Worm (Caenorhabditis elegans) whole organism, L3 larva: ENCODE results near the gene decr-1.3.

Source experiments
- R02D3.7 ChIP-seq: fragments of 150-350 bp; optimal IDR thresholded peaks from 2 replicates; lab custom pipeline; 2014; ENCODE audit warnings: missing biosample characterization, missing genetic modification characterization
- ZK546.5 ChIP-seq: sonication (generic microtip); optimal IDR thresholded peaks from 2 replicates; lab custom pipeline; 2017; ENCODE audit warnings: missing biosample characterization, missing genetic modification characterization
- aly-2 ChIP-seq: fragments of 150-350 bp; optimal IDR thresholded peaks from 2 replicates; lab custom pipeline; 2014; ENCODE audit warnings: missing biosample characterization, missing genetic modification characterization
- ama-1 ChIP-seq: fragments of 150-350 bp; optimal IDR thresholded peaks from 2 replicates; lab custom pipeline; 2018
- ceh-16 ChIP-seq: sonication (generic microtip); optimal IDR thresholded peaks from 2 replicates; lab custom pipeline; 2017; ENCODE audit warnings: missing biosample characterization, missing genetic modification characterization
- ceh-28 ChIP-seq: fragments of 150-350 bp; optimal IDR thresholded peaks from 2 replicates; lab custom pipeline; 2014; ENCODE audit warnings: missing biosample characterization, missing genetic modification reagents, missing genetic modification characterization
- ceh-82 ChIP-seq: fragments of 150-350 bp; optimal IDR thresholded peaks from 2 replicates; lab custom pipeline; 2014; ENCODE audit warnings: missing biosample characterization, missing genetic modification characterization
- ceh-9 ChIP-seq: sonication (generic microtip); optimal IDR thresholded peaks from 2 replicates; lab custom pipeline; 2018; ENCODE audit warnings: missing biosample characterization, missing genetic modification characterization
- daf-12 ChIP-seq: fragments of 150-350 bp; optimal IDR thresholded peaks from 2 replicates; lab custom pipeline; 2014; ENCODE audit warnings: missing biosample characterization, missing genetic modification reagents, missing genetic modification characterization
- egl-27 ChIP-seq: sonication (generic microtip); optimal IDR thresholded peaks from 4 replicates; lab custom pipeline; 2017; ENCODE audit warnings: missing biosample characterization, missing genetic modification reagents, missing genetic modification characterization
- elt-1 ChIP-seq: fragments of 150-350 bp; optimal IDR thresholded peaks from 2 replicates; lab custom pipeline; 2014; ENCODE audit warnings: missing biosample characterization, missing genetic modification characterization
- elt-2 ChIP-seq: sonication (generic microtip); optimal IDR thresholded peaks from 2 replicates; lab custom pipeline; 2016; ENCODE audit warnings: missing genetic modification reagents, mild to moderate bottlenecking, missing genetic modification characterization, missing compliant biosample characterization
- elt-3 ChIP-seq, 3 experiments: fragments of 150-350 bp in 1 of 3; sonication (generic microtip) in 2 of 3; optimal IDR thresholded peaks; 2 replicates in 2 of 3; 4 replicates in 1 of 3; lab custom pipeline; 2014 to 2017; ENCODE audit warnings: missing biosample characterization in 3 of 3, missing genetic modification characterization in 3 of 3
- eor-1 ChIP-seq, 2 experiments: fragments of 150-350 bp; optimal IDR thresholded peaks; 2 replicates each; lab custom pipeline; 2014 to 2018; ENCODE audit warnings: missing biosample characterization in 2 of 2, missing genetic modification characterization in 2 of 2
- fkh-10 ChIP-seq: sonication (generic microtip); optimal IDR thresholded peaks from 2 replicates; lab custom pipeline; 2017; ENCODE audit warnings: missing biosample characterization, missing genetic modification reagents, missing genetic modification characterization
- fkh-2 ChIP-seq: fragments of 150-350 bp; optimal IDR thresholded peaks from 2 replicates; lab custom pipeline; 2014; ENCODE audit warnings: missing biosample characterization, missing genetic modification reagents, missing genetic modification characterization
- fos-1 ChIP-seq: fragments of 150-350 bp; optimal IDR thresholded peaks from 2 replicates; lab custom pipeline; 2014; ENCODE audit warnings: missing biosample characterization, missing genetic modification characterization
- hmg-11 ChIP-seq: sonication (generic microtip); optimal IDR thresholded peaks from 2 replicates; lab custom pipeline; 2016; ENCODE audit warnings: missing genetic modification characterization, missing compliant biosample characterization
- lin-15B ChIP-seq: fragments of 150-350 bp; optimal IDR thresholded peaks from 2 replicates; lab custom pipeline; 2014; ENCODE audit warnings: missing biosample characterization, missing genetic modification characterization
- lin-39 ChIP-seq: fragments of 150-350 bp; optimal IDR thresholded peaks from 2 replicates; lab custom pipeline; 2018; ENCODE audit warnings: missing biosample characterization, missing genetic modification reagents, missing genetic modification characterization
- lsy-12 ChIP-seq: sonication (generic microtip); optimal IDR thresholded peaks from 2 replicates; lab custom pipeline; 2016; ENCODE audit warnings: mild to moderate bottlenecking, missing genetic modification characterization, missing compliant biosample characterization
- mdl-1 ChIP-seq: fragments of 150-350 bp; optimal IDR thresholded peaks from 2 replicates; lab custom pipeline; 2014; ENCODE audit warnings: missing biosample characterization, missing genetic modification characterization
- mml-1 ChIP-seq: fragments of 150-350 bp; sonication (generic microtip); optimal IDR thresholded peaks from 3 replicates; lab custom pipeline; 2014; ENCODE audit warnings: missing biosample characterization, missing genetic modification characterization
- nfya-1 ChIP-seq: sonication (generic microtip); optimal IDR thresholded peaks from 2 replicates; lab custom pipeline; 2017; ENCODE audit warnings: missing genetic modification characterization, mild to moderate bottlenecking, missing compliant biosample characterization, antibody characterized with exemption, moderate library complexity; ENCODE audit not compliant: insufficient read depth
- nhr-11 ChIP-seq: fragments of 150-350 bp; optimal IDR thresholded peaks from 2 replicates; lab custom pipeline; 2014; ENCODE audit warnings: missing biosample characterization, missing genetic modification characterization
- nhr-12 ChIP-seq: fragments of 150-350 bp; optimal IDR thresholded peaks from 2 replicates; lab custom pipeline; 2014; ENCODE audit warnings: missing biosample characterization, missing genetic modification characterization
- nhr-23 ChIP-seq: fragments of 150-350 bp; optimal IDR thresholded peaks from 2 replicates; lab custom pipeline; 2014; ENCODE audit warnings: missing biosample characterization, missing genetic modification reagents, missing genetic modification characterization
- nhr-237 ChIP-seq: fragments of 150-350 bp; optimal IDR thresholded peaks from 2 replicates; lab custom pipeline; 2014; ENCODE audit warnings: missing biosample characterization, missing genetic modification characterization
- nhr-25 ChIP-seq: sonication (generic microtip); optimal IDR thresholded peaks from 2 replicates; lab custom pipeline; 2017; ENCODE audit warnings: missing biosample characterization, missing genetic modification characterization
- nhr-28 ChIP-seq: fragments of 150-350 bp; optimal IDR thresholded peaks from 2 replicates; lab custom pipeline; 2014; ENCODE audit warnings: missing biosample characterization, missing genetic modification characterization
- nhr-43 ChIP-seq: sonication (generic microtip); optimal IDR thresholded peaks from 2 replicates; lab custom pipeline; 2016; ENCODE audit warnings: mild to moderate bottlenecking, missing genetic modification characterization, missing compliant biosample characterization; ENCODE audit not compliant: poor library complexity, severe bottlenecking
- nhr-67 ChIP-seq: fragments of 150-350 bp; optimal IDR thresholded peaks from 2 replicates; lab custom pipeline; 2014; ENCODE audit warnings: missing biosample characterization, missing genetic modification characterization
- nhr-76 ChIP-seq: fragments of 150-350 bp; sonication (generic microtip); optimal IDR thresholded peaks from 5 replicates; lab custom pipeline; 2014; ENCODE audit warnings: missing biosample characterization, missing genetic modification characterization
- nhr-77 ChIP-seq: fragments of 150-350 bp; optimal IDR thresholded peaks from 2 replicates; lab custom pipeline; 2014; ENCODE audit warnings: missing biosample characterization, missing genetic modification characterization
- pha-4 ChIP-seq: fragments of 150-350 bp; optimal IDR thresholded peaks from 2 replicates; lab custom pipeline; 2014; ENCODE audit warnings: missing biosample characterization, missing genetic modification reagents, missing genetic modification characterization
- sea-2 ChIP-seq: fragments of 150-350 bp; sonication (generic microtip); optimal IDR thresholded peaks from 4 replicates; lab custom pipeline; 2014; ENCODE audit warnings: missing biosample characterization, missing genetic modification reagents, missing genetic modification characterization
- skn-1 ChIP-seq: fragments of 150-350 bp; optimal IDR thresholded peaks from 2 replicates; lab custom pipeline; 2014; ENCODE audit warnings: missing biosample characterization, missing genetic modification characterization
- snpc-4 ChIP-seq: fragments of 150-350 bp; optimal IDR thresholded peaks from 2 replicates; lab custom pipeline; 2014; ENCODE audit warnings: missing biosample characterization, missing genetic modification characterization
- tbx-2 ChIP-seq: sonication (generic microtip); optimal IDR thresholded peaks from 2 replicates; lab custom pipeline; 2016; ENCODE audit warnings: mild to moderate bottlenecking, missing genetic modification characterization, missing compliant biosample characterization
- unc-39 ChIP-seq: sonication (generic microtip); optimal IDR thresholded peaks from 4 replicates; lab custom pipeline; 2017; ENCODE audit warnings: missing biosample characterization, missing genetic modification characterization
- unc-62 ChIP-seq: fragments of 150-350 bp; sonication (generic microtip); optimal IDR thresholded peaks from 4 replicates; lab custom pipeline; 2014; ENCODE audit warnings: missing biosample characterization, missing genetic modification reagents, missing genetic modification characterization
- zag-1 ChIP-seq: fragments of 150-350 bp; optimal IDR thresholded peaks from 2 replicates; lab custom pipeline; 2014; ENCODE audit warnings: missing biosample characterization, missing genetic modification characterization
- ztf-11 ChIP-seq: fragments of 150-350 bp; optimal IDR thresholded peaks from 2 replicates; lab custom pipeline; 2014; ENCODE audit warnings: missing biosample characterization, missing genetic modification characterization
- ztf-4 ChIP-seq: fragments of 150-350 bp; optimal IDR thresholded peaks from 2 replicates; lab custom pipeline; 2014; ENCODE audit warnings: missing biosample characterization, missing genetic modification characterization

decr-1.3 gene

DNA sequence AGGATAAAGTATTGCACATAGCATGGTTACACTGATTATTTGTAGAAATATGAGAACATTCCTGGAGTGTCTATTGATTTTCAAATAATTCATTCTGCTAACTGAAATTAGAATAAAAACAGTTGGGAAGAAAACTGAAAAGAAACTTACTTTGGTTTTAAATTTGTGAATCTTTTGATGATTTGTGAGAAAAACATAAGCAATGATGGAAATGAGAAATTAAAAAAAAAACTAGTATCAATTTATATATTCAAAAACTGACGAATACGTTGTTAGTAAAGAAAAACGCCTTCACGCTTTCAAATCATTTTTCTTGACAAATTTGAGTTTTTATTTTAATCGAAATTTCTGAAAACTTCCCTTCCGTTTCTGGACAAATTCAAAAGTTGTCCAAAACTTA is 19.8 kb upstream of the decr-1.3 start, which contains the start of gene T05C12.9:
Gene T05C12.9 (minus strand): TSS at position 101 of the 400 bp plus-strand sequence.
- no peak for TF ChIP-seq ceh-82 (tag; lab: Kevin White, UChicago)
- TF ChIP-seq nhr-11 (tag; lab: Kevin White, UChicago), result no peak
- TF ChIP-seq unc-39, result no peak
- no peak for TF ChIP-seq nhr-28
- no peak for TF ChIP-seq hmg-11 (tag; lab: Kevin White, UChicago)
- no peak for TF ChIP-seq snpc-4 (tag; lab: Kevin White, UChicago)
- no peak for TF ChIP-seq ztf-11 (tag; lab: Kevin White, UChicago)
- no peak for TF ChIP-seq daf-12
- no peak for TF ChIP-seq zag-1 (tag; lab: Kevin White, UChicago)
- no peak for TF ChIP-seq ama-1 (lab: Kevin White, UChicago)
- TF ChIP-seq tbx-2 (tag; lab: Kevin White, UChicago), result no peak
- TF ChIP-seq nhr-12, result no peak
- TF ChIP-seq elt-2 (tag; lab: Kevin White, UChicago), result no peak
- TF ChIP-seq egl-27 (tag; lab: Kevin White, UChicago), result no peak
- no peak for TF ChIP-seq nhr-43 (tag; lab: Kevin White, UChicago)
- TF ChIP-seq ztf-4 (tag; lab: Kevin White, UChicago), result no peak
- TF ChIP-seq lsy-12 (tag; lab: Kevin White, UChicago), result no peak
- TF ChIP-seq lin-15B (tag; lab: Kevin White, UChicago), result no peak

ce11 chrII:8190455-8190854 is 17.1 kb upstream of the decr-1.3 start, which contains the start of gene T05C12.8:
TSS of gene T05C12.8 (minus strand) at chrII:8190555.
- no peak for TF ChIP-seq sea-2 (GFP tag; lab: Kevin White, UChicago)
- TF ChIP-seq, all 47 proteins: peak for 0

DNA sequence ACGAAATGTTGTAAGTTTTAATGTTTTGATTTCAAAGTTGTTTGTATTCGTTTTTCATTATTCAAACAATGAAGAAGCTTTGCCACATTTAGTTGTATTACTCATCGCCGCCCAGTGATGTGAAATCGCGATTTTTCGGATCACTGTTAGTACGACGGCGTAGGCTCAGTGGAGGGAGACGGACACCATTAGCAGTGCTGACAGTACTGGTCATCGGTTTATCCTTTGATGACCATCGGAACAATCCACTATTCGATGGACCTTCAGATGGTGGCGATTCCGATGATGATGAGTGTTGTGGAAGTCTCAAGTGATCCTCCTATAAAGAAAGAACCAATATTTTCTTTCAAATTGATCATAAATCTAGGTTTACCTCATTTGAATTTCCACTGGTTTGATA is 14.2 kb upstream of the decr-1.3 start:
- TF ChIP-seq nhr-25 (tag; lab: Kevin White, UChicago) (peak; percentile 24), nhr-43 (tag; lab: Kevin White, UChicago) (no peak)

DNA sequence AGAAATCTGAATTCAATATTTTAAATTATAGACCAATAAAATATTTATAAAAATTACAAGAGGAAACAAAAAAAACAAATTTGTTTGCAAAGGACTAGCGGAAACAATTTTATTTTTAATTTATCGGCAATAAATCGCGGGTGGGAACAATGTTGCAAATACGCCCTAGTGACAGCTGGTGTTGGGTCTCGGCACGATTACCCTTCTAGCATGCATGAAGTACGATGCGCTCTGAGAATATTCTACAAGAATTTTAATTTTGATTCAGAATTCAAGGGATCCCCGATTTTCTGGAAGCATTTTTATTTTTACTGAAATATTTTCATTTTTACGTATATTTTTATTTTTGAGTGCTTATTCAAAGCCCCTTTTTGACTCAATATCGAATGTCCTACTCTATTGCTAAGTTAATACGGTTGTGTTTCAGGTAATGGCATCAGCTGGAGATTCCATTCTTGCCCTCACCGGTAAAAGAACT is 11.7 kb upstream of the decr-1.3 start, which contains the start of the genes mig-5 and cct-1:
Gene mig-5 (minus strand): TSS at position 8 of the 478 bp plus-strand sequence.
Gene cct-1 (plus strand): TSS at position 428 of the 478 bp plus-strand sequence.
- TF ChIP-seq ceh-16 (peak; percentile 48), aly-2 (tag; lab: Kevin White, UChicago) (peak; percentile 91), tbx-2 (tag; lab: Kevin White, UChicago) (peak; percentile 91), elt-3 (tag; optimal IDR thresholded peaks at IDR 0.05; lab: Kevin White, UChicago) (peak in 2 of 3 experiments; percentile 20 to 79), sea-2 (GFP tag; lab: Kevin White, UChicago) (no peak), elt-1 (peak; percentile 86), ztf-11 (tag; lab: Kevin White, UChicago) (no peak), R02D3.7 (tag; lab: Kevin White, UChicago) (peak; percentile 95), mml-1 (tag; lab: Kevin White, UChicago) (no peak), fos-1 (tag; lab: Kevin White, UChicago) (peak; percentile 20), lin-39 (tag; lab: Kevin White, UChicago) (peak; percentile 96), nhr-76 (tag; lab: Kevin White, UChicago) (peak; percentile 35), ZK546.5 (tag; lab: Kevin White, UChicago) (peak; percentile 52), nhr-11 (tag; lab: Kevin White, UChicago) (peak; percentile 92), nhr-237 (tag; lab: Kevin White, UChicago) (no peak), unc-39 (no peak), ceh-9 (tag; lab: Kevin White, UChicago) (no peak), zag-1 (tag; lab: Kevin White, UChicago) (peak; percentile 81), nhr-67 (no peak), ztf-4 (tag; lab: Kevin White, UChicago) (no peak), daf-12 (peak; percentile 30), eor-1 (tag; optimal IDR thresholded peaks at IDR 0.05; lab: Kevin White, UChicago) (no peak), nhr-43 (tag; lab: Kevin White, UChicago) (peak; percentile 98), ceh-82 (tag; lab: Kevin White, UChicago) (peak; percentile 96), ceh-28 (tag; lab: Kevin White, UChicago) (peak; percentile 94), snpc-4 (tag; lab: Kevin White, UChicago) (peak; percentile 86), skn-1 (peak; percentile 96), nhr-25 (tag; lab: Kevin White, UChicago) (peak; percentile 94), ama-1 (lab: Kevin White, UChicago) (peak; percentile 77), pha-4 (tag; lab: Kevin White, UChicago) (peak; percentile 99), nhr-12 (no peak), hmg-11 (tag; lab: Kevin White, UChicago) (peak; percentile 96), nfya-1 (tag; lab: Kevin White, UChicago) (peak; percentile 99), fkh-10 (peak; percentile 91), mdl-1 (tag; lab: Kevin White, UChicago) (peak; percentile 62), nhr-23 (tag; lab: Kevin White, UChicago) (peak; percentile 99), nhr-28 (peak; percentile 62), elt-2 (tag; lab: Kevin White, UChicago) (peak; percentile 80), fkh-2 (no peak), lin-15B (tag; lab: Kevin White, UChicago) (peak; percentile 99), nhr-77 (peak; percentile 93), egl-27 (tag; lab: Kevin White, UChicago) (peak; percentile 29), unc-62 (GFP tag; lab: Kevin White, UChicago) (peak; percentile 86)
